Worm (Caenorhabditis elegans) whole organism, late embryonic: Measurements from ENCODE around the gene C16C8.10.

Experiments used
- C38D4.7 ChIP-seq: fragments of 200-800 bp; sonication (Bioruptor generic); optimal IDR thresholded peaks from 2 replicates; lab custom pipeline; 2018; ENCODE audit warnings: mild to moderate bottlenecking, missing genetic modification characterization, moderate library complexity, missing compliant biosample characterization
- F13H6.1 ChIP-seq: sonication (generic microtip); optimal IDR thresholded peaks from 2 replicates; lab custom pipeline; 2016; ENCODE audit warnings: missing genetic modification characterization, missing compliant biosample characterization
- K02D7.2 ChIP-seq: sonication (generic microtip); optimal IDR thresholded peaks from 2 replicates; lab custom pipeline; 2017; ENCODE audit warnings: mild to moderate bottlenecking, missing genetic modification characterization, missing compliant biosample characterization
- K09A11.1 ChIP-seq: sonication (generic microtip); optimal IDR thresholded peaks from 2 replicates; lab custom pipeline; 2017; ENCODE audit warnings: antibody characterized with exemption, mild to moderate bottlenecking, missing genetic modification characterization, missing compliant biosample characterization; ENCODE audit not compliant: insufficient read depth
- Y22D7AL.16 ChIP-seq: sonication (generic microtip); optimal IDR thresholded peaks from 2 replicates; lab custom pipeline; 2016; ENCODE audit warnings: missing genetic modification characterization, missing compliant biosample characterization
- ceh-14 ChIP-seq: sonication (generic microtip); optimal IDR thresholded peaks from 2 replicates; lab custom pipeline; 2016; ENCODE audit warnings: missing genotype, missing genetic modification characterization, missing compliant biosample characterization
- ceh-19 ChIP-seq: fragments of 200-800 bp; sonication (Bioruptor generic); optimal IDR thresholded peaks from 2 replicates; lab custom pipeline; 2018; ENCODE audit warnings: mild to moderate bottlenecking, missing genetic modification characterization, missing compliant biosample characterization
- ceh-2 ChIP-seq: sonication (generic microtip); optimal IDR thresholded peaks from 2 replicates; lab custom pipeline; 2016; ENCODE audit warnings: missing genotype, missing genetic modification characterization, missing compliant biosample characterization
- ceh-22 ChIP-seq: sonication (generic microtip); optimal IDR thresholded peaks from 2 replicates; lab custom pipeline; 2017; ENCODE audit warnings: missing biosample characterization, missing genetic modification characterization
- ceh-31 ChIP-seq: sonication (generic microtip); optimal IDR thresholded peaks from 2 replicates; lab custom pipeline; 2016; ENCODE audit warnings: missing genetic modification characterization, missing compliant biosample characterization
- ceh-34 ChIP-seq: sonication (generic microtip); optimal IDR thresholded peaks from 2 replicates; lab custom pipeline; 2016; ENCODE audit warnings: mild to moderate bottlenecking, missing genetic modification characterization, missing compliant biosample characterization
- ceh-45 ChIP-seq: fragments of 200-800 bp; sonication (Bioruptor generic); IDR thresholded peaks from 2 replicates; pipeline ENCODE4 v1.3.6; 2022; ENCODE audit warnings: missing genetic modification reagents, missing genetic modification characterization, missing compliant biosample characterization
- ceh-6 ChIP-seq: fragments of 200-800 bp; sonication (Bioruptor generic); optimal IDR thresholded peaks from 2 replicates; lab custom pipeline; 2018; ENCODE audit warnings: mild to moderate bottlenecking, missing genetic modification characterization, missing compliant biosample characterization
- dmd-4 ChIP-seq: sonication (generic microtip); optimal IDR thresholded peaks from 2 replicates; lab custom pipeline; 2016; ENCODE audit warnings: borderline replicate concordance, missing genetic modification characterization, missing compliant biosample characterization
- elt-2 ChIP-seq: sonication (generic microtip); optimal IDR thresholded peaks from 2 replicates; lab custom pipeline; 2016; ENCODE audit warnings: missing genetic modification reagents, missing genetic modification characterization, missing compliant biosample characterization
- ets-4 ChIP-seq: sonication (generic microtip); optimal IDR thresholded peaks from 2 replicates; lab custom pipeline; 2016; ENCODE audit warnings: missing genetic modification characterization, missing compliant biosample characterization
- eyg-1 ChIP-seq: sonication (generic microtip); optimal IDR thresholded peaks from 2 replicates; lab custom pipeline; 2016; ENCODE audit warnings: missing genotype, missing genetic modification characterization, missing compliant biosample characterization
- fax-1 ChIP-seq: sonication (generic microtip); optimal IDR thresholded peaks from 2 replicates; lab custom pipeline; 2016; ENCODE audit warnings: missing genotype, missing genetic modification characterization, missing compliant biosample characterization
- fkh-6 ChIP-seq: sonication (generic microtip); optimal IDR thresholded peaks from 2 replicates; lab custom pipeline; 2016; ENCODE audit warnings: missing genetic modification characterization, missing compliant biosample characterization
- hlh-15 ChIP-seq: sonication (generic microtip); optimal IDR thresholded peaks from 2 replicates; lab custom pipeline; 2016; ENCODE audit warnings: missing genetic modification characterization, missing compliant biosample characterization
- hlh-30 ChIP-seq: sonication (generic microtip); optimal IDR thresholded peaks from 2 replicates; lab custom pipeline; 2017; ENCODE audit warnings: antibody characterized with exemption, missing genetic modification characterization, missing compliant biosample characterization; ENCODE audit not compliant: insufficient read depth
- hlh-6 ChIP-seq: sonication (generic microtip); optimal IDR thresholded peaks from 2 replicates; lab custom pipeline; 2016; ENCODE audit warnings: missing genotype, missing genetic modification characterization, missing compliant biosample characterization
- hlh-8 ChIP-seq: sonication (generic microtip); optimal IDR thresholded peaks from 2 replicates; lab custom pipeline; 2016; ENCODE audit warnings: missing genotype, missing genetic modification characterization, missing compliant biosample characterization
- madf-2 ChIP-seq: sonication (generic microtip); optimal IDR thresholded peaks from 2 replicates; lab custom pipeline; 2017; ENCODE audit warnings: missing genetic modification characterization, missing compliant biosample characterization
- mec-3 ChIP-seq: sonication (generic microtip); optimal IDR thresholded peaks from 2 replicates; lab custom pipeline; 2016; ENCODE audit warnings: borderline replicate concordance, missing genetic modification characterization, missing compliant biosample characterization
- nfya-1 ChIP-seq: sonication (generic microtip); optimal IDR thresholded peaks from 2 replicates; lab custom pipeline; 2017; ENCODE audit warnings: missing genetic modification characterization, mild to moderate bottlenecking, missing compliant biosample characterization, antibody characterized with exemption, moderate library complexity
- npax-4 ChIP-seq: sonication (generic microtip); optimal IDR thresholded peaks from 2 replicates; lab custom pipeline; 2016; ENCODE audit warnings: missing genetic modification characterization, missing compliant biosample characterization
- odd-2 ChIP-seq: sonication (generic microtip); optimal IDR thresholded peaks from 2 replicates; lab custom pipeline; 2017; ENCODE audit warnings: antibody characterized with exemption, mild to moderate bottlenecking, missing genetic modification characterization, missing compliant biosample characterization
- pat-9 ChIP-seq: fragments of 200-800 bp; sonication (Bioruptor generic); optimal IDR thresholded peaks from 2 replicates; lab custom pipeline; 2018; ENCODE audit warnings: mild to moderate bottlenecking, missing genetic modification characterization, moderate library complexity, missing compliant biosample characterization
- pha-2 ChIP-seq: sonication (generic microtip); optimal IDR thresholded peaks from 2 replicates; lab custom pipeline; 2017; ENCODE audit warnings: mild to moderate bottlenecking, missing genetic modification characterization, missing compliant biosample characterization
- pqm-1 ChIP-seq: sonication (generic microtip); optimal IDR thresholded peaks from 2 replicates; lab custom pipeline; 2016; ENCODE audit warnings: missing genetic modification characterization, missing compliant biosample characterization
- pros-1 ChIP-seq: fragments of 150-350 bp; optimal IDR thresholded peaks from 2 replicates; lab custom pipeline; 2014; ENCODE audit warnings: missing biosample characterization, missing genetic modification reagents, missing genetic modification characterization
- rnt-1 ChIP-seq: sonication (generic microtip); optimal IDR thresholded peaks from 2 replicates; lab custom pipeline; 2016; ENCODE audit warnings: missing genetic modification characterization, missing compliant biosample characterization
- tbx-7 ChIP-seq: sonication (generic microtip); optimal IDR thresholded peaks from 2 replicates; lab custom pipeline; 2016; ENCODE audit warnings: missing genotype, missing genetic modification characterization, missing compliant biosample characterization
- ttx-3 ChIP-seq: sonication (generic microtip); optimal IDR thresholded peaks from 2 replicates; lab custom pipeline; 2016; ENCODE audit warnings: missing genetic modification reagents, missing genetic modification characterization, missing compliant biosample characterization
- unc-42 ChIP-seq: sonication (generic microtip); optimal IDR thresholded peaks from 2 replicates; lab custom pipeline; 2016; ENCODE audit warnings: missing genotype, missing genetic modification characterization, missing compliant biosample characterization
- unc-55 ChIP-seq: sonication (generic microtip); optimal IDR thresholded peaks from 2 replicates; lab custom pipeline; 2017; ENCODE audit warnings: missing biosample characterization, missing genetic modification reagents, missing genetic modification characterization
- zip-5 ChIP-seq: sonication (generic microtip); optimal IDR thresholded peaks from 2 replicates; lab custom pipeline; 2016; ENCODE audit warnings: missing genetic modification characterization, missing compliant biosample characterization
- ztf-16 ChIP-seq: sonication (generic microtip); optimal IDR thresholded peaks from 2 replicates; lab custom pipeline; 2017; ENCODE audit warnings: missing genetic modification characterization, missing compliant biosample characterization

Gene C16C8.10

DNA sequence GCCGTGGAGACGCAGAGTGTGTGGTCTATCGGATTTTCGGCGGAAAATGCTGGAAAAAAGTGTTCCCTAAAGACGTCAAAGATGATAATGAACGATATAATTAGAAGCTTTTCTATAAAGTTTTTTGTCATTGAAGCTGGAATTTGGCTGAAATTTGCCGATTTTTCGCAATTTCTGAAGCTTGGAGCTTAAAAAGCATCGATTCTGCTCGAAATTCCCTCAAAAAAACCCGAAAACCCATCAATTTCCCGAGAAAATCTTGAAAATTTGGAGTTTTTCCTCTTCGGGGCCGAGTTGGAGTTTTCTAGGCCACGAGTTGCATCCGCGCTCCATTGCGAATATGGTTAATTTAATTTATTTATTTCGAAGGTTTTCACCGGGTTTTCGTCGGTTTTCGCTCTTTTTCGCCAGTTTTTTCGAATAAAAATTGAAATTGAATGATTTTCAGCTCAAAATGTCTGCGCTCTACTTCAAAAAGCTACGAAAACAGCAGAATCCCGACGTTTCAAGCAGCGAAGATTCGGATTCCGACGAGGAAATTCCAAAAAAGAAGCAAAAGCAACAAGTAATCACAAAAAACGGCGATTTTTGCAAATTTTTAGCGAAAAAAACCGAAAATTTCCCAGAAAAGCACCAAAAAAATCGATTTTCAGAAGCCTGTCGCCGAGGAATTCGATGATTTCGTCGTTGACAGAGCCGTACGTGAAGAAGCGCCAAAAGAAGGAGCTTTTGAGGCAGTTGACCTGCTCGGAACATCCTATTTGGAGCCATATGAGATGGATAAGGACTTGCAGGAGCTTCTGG, 38.2 kb upstream of the C16C8.10 start, which contains the start of the genes col-71 and Y49F6B.2 (continued):
- peak; percentile 86 for TF ChIP-seq ceh-2
- TF ChIP-seq ttx-3: peak; percentile 49
- TF ChIP-seq ceh-6 (GFP tag; lab: Kevin White, UChicago): no peak
- TF ChIP-seq K02D7.2 (tag; lab: Kevin White, UChicago): no peak
- TF ChIP-seq K09A11.1: no peak
- TF ChIP-seq rnt-1 (tag; lab: Kevin White, UChicago): peak; percentile 73
- peak; percentile 84 for TF ChIP-seq tbx-7 (tag; lab: Kevin White, UChicago)
- no peak for TF ChIP-seq ceh-19 (GFP tag; lab: Kevin White, UChicago)
- TF ChIP-seq eyg-1 (tag; lab: Kevin White, UChicago): no peak
- no peak for TF ChIP-seq ceh-22
- TF ChIP-seq nfya-1 (tag; lab: Kevin White, UChicago): peak; percentile 32
- peak; percentile 88 for TF ChIP-seq ets-4 (tag; lab: Kevin White, UChicago)
- peak; percentile 83 for TF ChIP-seq zip-5
- peak; percentile 24 for TF ChIP-seq ceh-34 (tag; lab: Kevin White, UChicago)
- peak; percentile 100 for TF ChIP-seq unc-42 (tag; lab: Kevin White, UChicago)
- peak; percentile 67 for TF ChIP-seq elt-2
- TF ChIP-seq C38D4.7 (GFP tag; lab: Kevin White, UChicago): no peak
- TF ChIP-seq hlh-6 (tag; lab: Kevin White, UChicago): no peak
- no peak for TF ChIP-seq hlh-30 (tag; lab: Kevin White, UChicago)
- peak; percentile 48 for TF ChIP-seq ztf-16
- TF ChIP-seq unc-55 (GFP tag; lab: Kevin White, UChicago): no peak
- peak; percentile 1 for TF ChIP-seq hlh-15
- peak; percentile 86 for TF ChIP-seq mec-3 (tag; lab: Kevin White, UChicago)
- no peak for TF ChIP-seq ceh-45
- TF ChIP-seq npax-4 (tag; lab: Kevin White, UChicago): no peak
- no peak for TF ChIP-seq pat-9 (tag; lab: Kevin White, UChicago)
- TF ChIP-seq pros-1 (tag; lab: Kevin White, UChicago): no peak
- TF ChIP-seq pqm-1 (tag; lab: Kevin White, UChicago): no peak
- peak; percentile 51 for TF ChIP-seq F13H6.1 (tag; lab: Kevin White, UChicago)
- no peak for TF ChIP-seq Y22D7AL.16
- TF ChIP-seq dmd-4 (tag; lab: Kevin White, UChicago): no peak
- TF ChIP-seq fkh-6 (tag; lab: Kevin White, UChicago): no peak
- TF ChIP-seq ceh-14 (tag; lab: Kevin White, UChicago): peak; percentile 89
- TF ChIP-seq pha-2: no peak
- peak; percentile 60 for TF ChIP-seq hlh-8 (tag; lab: Kevin White, UChicago)
- TF ChIP-seq ceh-31: peak; percentile 96

DNA sequence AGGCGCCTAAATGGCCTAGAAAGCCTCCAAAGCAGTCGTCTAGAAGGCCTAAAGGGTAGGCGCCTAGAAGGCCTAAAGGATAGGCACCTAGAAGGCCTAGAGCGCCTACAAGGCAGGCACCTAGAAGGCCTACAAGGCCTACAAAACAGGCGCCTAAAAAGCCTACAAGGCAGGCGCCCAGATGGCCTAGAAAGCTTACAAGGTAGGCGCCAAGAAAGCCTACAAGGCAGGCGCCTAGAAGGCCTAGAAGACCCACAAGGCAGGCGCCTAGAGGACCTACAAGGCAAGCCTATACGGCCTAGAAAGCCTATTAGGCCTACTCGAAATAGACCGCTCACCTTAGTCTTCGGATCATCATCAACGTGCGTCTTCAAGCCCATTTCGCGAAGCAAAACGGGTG, 37.5 kb upstream of the C16C8.10 start:
- TF ChIP-seq hlh-6 (tag; lab: Kevin White, UChicago): no peak
- TF ChIP-seq madf-2 (tag; lab: Kevin White, UChicago): no peak
- TF ChIP-seq odd-2 (tag; lab: Kevin White, UChicago): no peak
- TF ChIP-seq ceh-45: 0 out of 2 replicates have a peak, but pooled peaks have one; percentile 6
- TF ChIP-seq hlh-30 (tag; lab: Kevin White, UChicago): no peak
- no peak for TF ChIP-seq fax-1 (tag; lab: Kevin White, UChicago)
- TF ChIP-seq, all 69 proteins: peak for 1
